Worm (Caenorhabditis elegans) whole organism, L4/young adult: ENCODE results near the gene ncr-1.

Experiments
- W03F9.2 ChIP-seq: fragments of 150-350 bp; optimal IDR thresholded peaks from 2 replicates; lab custom pipeline; 2014; ENCODE audit warnings: missing biosample characterization, missing genetic modification characterization
- dao-5 ChIP-seq: sonication (generic microtip); optimal IDR thresholded peaks from 2 replicates; lab custom pipeline; 2016; ENCODE audit warnings: missing genotype, missing genetic modification characterization, moderate library complexity, missing compliant biosample characterization
- him-1 ChIP-seq: sonication (generic microtip); optimal IDR thresholded peaks from 2 replicates; lab custom pipeline; 2016; ENCODE audit warnings: missing genotype, missing genetic modification reagents, missing genetic modification characterization, missing compliant biosample characterization

ce11 chrX:4503259-4503658 is 14.6 kb upstream of the ncr-1 start:
- no peak for TF ChIP-seq dao-5
- no peak for TF ChIP-seq him-1 (tag; lab: Kevin White, UChicago)
- no peak for TF ChIP-seq W03F9.2 (tag; lab: Kevin White, UChicago)
